Worm (Caenorhabditis elegans): ENCODE data around the gene C16C8.27.
A peak's percentile ranks its signal among the peaks of the same experiment; 100 is the strongest.

C16C8.27 gene

DNA sequence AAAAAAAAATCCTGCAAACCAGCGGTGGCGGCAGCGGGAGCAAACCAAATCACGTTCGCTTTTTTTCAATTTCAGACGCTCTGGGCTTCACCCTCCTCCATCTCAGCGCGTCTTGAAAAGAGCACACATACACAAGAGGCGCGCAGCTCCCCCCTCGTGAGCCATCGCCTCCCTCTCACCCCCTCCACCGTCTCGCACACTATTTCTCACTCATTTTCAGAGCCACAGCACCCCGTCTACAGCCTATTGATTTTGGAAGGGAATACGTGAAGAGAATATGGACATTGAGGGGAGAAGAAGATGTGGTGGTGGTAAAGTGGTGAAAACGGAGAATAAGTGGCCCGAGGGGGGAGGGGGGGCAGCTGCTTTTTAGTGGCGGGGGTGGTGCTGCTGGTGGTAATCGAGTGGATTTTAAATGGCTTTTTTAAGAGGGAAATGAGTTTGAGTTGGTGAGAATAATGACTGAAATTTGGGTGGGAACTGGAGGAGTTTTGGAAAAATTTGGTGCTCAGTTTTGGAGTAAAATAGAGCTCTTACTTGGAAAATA is 13.2 kb upstream of the C16C8.27 start (continued):
- TF ChIP-seq mdl-1 (tag; optimal IDR thresholded peaks at IDR 0.05) (no peak), nhr-67 (tag; optimal IDR thresholded peaks at IDR 0.05) (no peak), ceh-16 (tag; optimal IDR thresholded peaks at IDR 0.05) (no peak), skn-1 (tag; optimal IDR thresholded peaks at IDR 0.05) (no peak), pqm-1 (tag; optimal IDR thresholded peaks at IDR 0.05) (no peak), egl-27 (tag; optimal IDR thresholded peaks at IDR 0.05) (no peak), nhr-77 (tag; optimal IDR thresholded peaks at IDR 0.05) (no peak), hmg-11 (tag; optimal IDR thresholded peaks at IDR 0.05) (peak; percentile 66), pha-4 (tag; optimal IDR thresholded peaks at IDR 0.05) (no peak), unc-62 (GFP tag; optimal IDR thresholded peaks at IDR 0.05) (no peak), ztf-11 (tag; optimal IDR thresholded peaks at IDR 0.05) (no peak), lin-15B (tag; optimal IDR thresholded peaks at IDR 0.05) (no peak), aly-2 (tag; optimal IDR thresholded peaks at IDR 0.05) (no peak), nhr-237 (tag; optimal IDR thresholded peaks at IDR 0.05) (no peak), nhr-76 (tag; optimal IDR thresholded peaks at IDR 0.05) (no peak), elt-2 (tag; optimal IDR thresholded peaks at IDR 0.05) (no peak), nfya-1 (tag; optimal IDR thresholded peaks at IDR 0.05; ENCODE audit: insufficient read depth) (peak; percentile 60), ztf-4 (tag; optimal IDR thresholded peaks at IDR 0.05) (no peak), snpc-4 (tag; optimal IDR thresholded peaks at IDR 0.05) (peak; percentile 19), eor-1 (tag; optimal IDR thresholded peaks at IDR 0.05) (no peak)

DNA sequence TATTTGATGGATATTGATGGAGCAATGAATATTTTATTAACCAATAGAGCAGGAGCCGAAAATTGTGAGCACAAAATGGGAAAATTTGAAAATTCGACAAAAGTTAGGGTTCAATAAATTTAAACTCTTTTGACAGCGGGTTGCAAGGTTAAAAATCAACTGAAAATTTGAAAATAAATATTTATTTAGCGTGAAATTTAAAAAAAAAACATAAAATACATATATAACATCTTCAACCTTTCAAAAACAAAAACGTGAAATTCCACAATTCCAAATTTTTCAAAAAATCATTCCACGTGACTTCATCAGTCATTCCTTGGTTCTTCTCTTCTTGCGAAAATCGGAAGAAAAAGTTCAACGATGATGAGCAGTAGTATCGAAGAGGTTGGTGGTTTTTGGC is 12.1 kb upstream of the C16C8.27 start, which contains the start of gene C16C8.18:
Gene C16C8.18 (plus strand): TSS at position 301 of the 400 bp plus-strand sequence.
- no peak for TF ChIP-seq R02D3.7 (tag; optimal IDR thresholded peaks at IDR 0.05)
- no peak for TF ChIP-seq snpc-4 (tag; optimal IDR thresholded peaks at IDR 0.05)
- no peak for TF ChIP-seq daf-12 (tag; optimal IDR thresholded peaks at IDR 0.05)
- no peak for TF ChIP-seq nhr-25 (tag; optimal IDR thresholded peaks at IDR 0.05)
- TF ChIP-seq elt-3 (tag; optimal IDR thresholded peaks at IDR 0.05): no peak

DNA sequence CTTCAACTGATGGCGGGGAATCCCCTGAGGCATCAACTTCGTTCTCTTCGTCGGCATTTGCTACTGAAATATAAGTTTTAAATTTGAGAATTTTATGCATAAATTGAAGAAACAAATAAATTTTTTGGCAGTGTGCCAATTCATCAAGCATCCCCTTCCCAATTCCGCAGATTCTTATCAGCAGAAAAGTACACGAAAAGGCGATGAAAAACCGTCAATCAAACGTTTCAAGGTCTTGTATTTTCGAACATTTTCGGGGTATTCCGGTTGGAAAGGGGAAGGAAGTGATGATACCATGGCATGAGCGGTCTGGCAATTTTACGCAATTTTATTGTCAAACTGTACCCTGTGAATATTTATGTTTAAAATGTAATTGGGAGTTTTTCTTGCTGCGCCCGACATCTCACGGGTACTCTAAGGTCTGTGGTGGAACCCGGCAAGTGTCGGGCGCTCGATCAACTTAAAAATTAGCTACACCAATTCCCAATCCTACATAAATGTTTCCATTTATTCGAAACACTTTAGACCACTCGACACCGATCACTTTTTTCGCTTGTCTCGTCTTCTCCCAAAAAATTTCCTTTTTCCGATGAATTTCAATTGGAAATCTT is 6.5 kb upstream of the C16C8.27 start:
- TF ChIP-seq tbx-2 (tag; optimal IDR thresholded peaks at IDR 0.05) (no peak), nhr-25 (tag; optimal IDR thresholded peaks at IDR 0.05) (peak; percentile 56), ama-1 (optimal IDR thresholded peaks at IDR 0.05) (peak; percentile 19), fkh-2 (tag; optimal IDR thresholded peaks at IDR 0.05) (no peak), nhr-43 (tag; optimal IDR thresholded peaks at IDR 0.05; ENCODE audit: poor library complexity, severe bottlenecking) (peak; percentile 43), unc-62 (GFP tag; optimal IDR thresholded peaks at IDR 0.05) (peak; percentile 43), elt-1 (tag; optimal IDR thresholded peaks at IDR 0.05) (peak; percentile 77), ztf-11 (tag; optimal IDR thresholded peaks at IDR 0.05) (no peak), snpc-4 (tag; optimal IDR thresholded peaks at IDR 0.05) (peak; percentile 78), ceh-28 (tag; optimal IDR thresholded peaks at IDR 0.05) (no peak), jun-1 (tag; optimal IDR thresholded peaks at IDR 0.05) (no peak)

DNA sequence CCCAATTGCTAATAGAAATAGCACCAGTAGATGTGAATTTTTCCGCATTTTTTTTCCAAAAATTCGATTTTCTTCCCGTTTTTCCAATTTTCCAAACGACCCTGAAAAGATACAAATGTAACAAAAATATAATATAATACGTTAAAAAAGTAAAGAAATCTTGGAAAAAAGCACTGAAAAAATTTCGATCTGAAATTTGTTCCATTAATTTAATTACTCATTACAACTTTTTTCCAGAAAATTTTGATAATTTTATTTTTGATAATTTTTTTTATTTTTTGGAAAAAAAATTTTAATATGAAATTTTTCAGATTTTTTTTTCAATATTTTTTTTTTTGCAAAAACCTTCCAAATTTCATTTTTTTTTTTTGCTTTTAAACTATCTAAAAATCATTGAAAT is 5.1 kb upstream of the C16C8.27 start, which contains the start of gene skpo-2:
Gene skpo-2 (minus strand): TSS at position 101 of the 400 bp plus-strand sequence.
- TF ChIP-seq nhr-67 (tag; optimal IDR thresholded peaks at IDR 0.05) (no peak), ceh-16 (tag; optimal IDR thresholded peaks at IDR 0.05) (no peak), zag-1 (tag; optimal IDR thresholded peaks at IDR 0.05) (no peak), ceh-28 (tag; optimal IDR thresholded peaks at IDR 0.05) (no peak), unc-62 (GFP tag; optimal IDR thresholded peaks at IDR 0.05) (no peak), ama-1 (optimal IDR thresholded peaks at IDR 0.05) (no peak), pqm-1 (tag; optimal IDR thresholded peaks at IDR 0.05) (no peak), nhr-11 (tag; optimal IDR thresholded peaks at IDR 0.05) (no peak), tbx-2 (tag; optimal IDR thresholded peaks at IDR 0.05) (no peak), daf-12 (tag; optimal IDR thresholded peaks at IDR 0.05) (no peak), lin-39 (tag; optimal IDR thresholded peaks at IDR 0.05) (no peak), nhr-76 (tag; optimal IDR thresholded peaks at IDR 0.05) (no peak), skn-1 (tag; optimal IDR thresholded peaks at IDR 0.05) (no peak), egl-27 (tag; optimal IDR thresholded peaks at IDR 0.05) (no peak), ceh-9 (tag; optimal IDR thresholded peaks at IDR 0.05) (no peak), ztf-4 (tag; optimal IDR thresholded peaks at IDR 0.05) (no peak), lsy-12 (tag; optimal IDR thresholded peaks at IDR 0.05) (no peak), pha-4 (tag; optimal IDR thresholded peaks at IDR 0.05) (no peak), nhr-77 (tag; optimal IDR thresholded peaks at IDR 0.05) (no peak), fos-1 (tag; optimal IDR thresholded peaks at IDR 0.05) (no peak)

Data from whole organism, L3 larva.